Worm (Caenorhabditis elegans): Measurements from ENCODE around the gene F19H6.5.

Gene F19H6.5

DNA sequence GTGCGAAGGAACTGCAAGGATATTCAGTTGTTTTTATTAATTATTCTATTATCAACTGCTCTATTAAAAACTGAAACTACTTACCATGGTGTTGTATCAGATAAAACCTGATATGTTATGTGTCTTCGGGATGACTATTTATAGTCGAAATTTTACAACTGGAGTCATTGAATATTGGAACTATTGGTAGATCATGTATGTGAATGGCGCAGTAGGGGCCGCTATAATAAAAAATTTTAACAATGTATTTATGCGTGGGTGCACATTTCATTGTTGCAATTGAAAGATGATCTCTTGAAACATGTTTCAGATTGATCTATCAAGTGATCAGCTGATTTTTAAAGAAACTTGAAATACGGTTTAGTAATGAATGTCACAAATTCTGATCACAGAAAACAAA lies 5.7 kb downstream of the F19H6.5 start, which contains the start of gene nspc-14:
Gene nspc-14, minus strand, starts transcription at position 101 of the 400 bp plus-strand sequence.
- TF ChIP-seq aly-1 (tag; optimal IDR thresholded peaks at IDR 0.05) (no peak), tbx-37 (GFP tag; conservative IDR thresholded peaks at IDR 0.05) (no peak), hmbx-1 (tag; optimal IDR thresholded peaks at IDR 0.05) (no peak), F13C5.2 (tag; optimal IDR thresholded peaks at IDR 0.05) (no peak), tbx-11 (GFP tag; IDR thresholded peaks at IDR 0.05) (no peak), pes-1 (GFP tag; IDR thresholded peaks at IDR 0.05) (no peak), hnd-1 (tag; optimal IDR thresholded peaks at IDR 0.05) (no peak), B0310.2 (tag; optimal IDR thresholded peaks at IDR 0.05) (no peak), hmg-4 (GFP tag; optimal IDR thresholded peaks at IDR 0.05) (no peak), ceh-36 (tag; optimal IDR thresholded peaks at IDR 0.05) (no peak), scrt-1 (GFP tag; IDR thresholded peaks at IDR 0.05) (no peak), ets-7 (tag; optimal IDR thresholded peaks at IDR 0.05) (no peak), ceh-13 (GFP tag; optimal IDR thresholded peaks at IDR 0.05) (no peak), ama-1 (optimal IDR thresholded peaks at IDR 0.05) (no peak), tra-4 (tag; optimal IDR thresholded peaks at IDR 0.05) (no peak), sea-1 (GFP tag; conservative IDR thresholded peaks at IDR 0.05) (no peak), flt-1 (GFP tag; IDR thresholded peaks at IDR 0.05) (no peak)

- TF ChIP-seq hmbx-1 (tag; optimal IDR thresholded peaks at IDR 0.05) (no peak), ceh-36 (tag; optimal IDR thresholded peaks at IDR 0.05) (no peak), hmg-4 (GFP tag; optimal IDR thresholded peaks at IDR 0.05) (no peak), ceh-13 (GFP tag; optimal IDR thresholded peaks at IDR 0.05) (no peak)
Observed at ce11 chrX:12357127-12357526, 7.6 kb downstream of the F19H6.5 start, which contains the start of gene nspc-13. Gene nspc-13 (plus strand): TSS chrX:12357427.

- TF ChIP-seq ama-1 (optimal IDR thresholded peaks at IDR 0.05), result no peak
- TF ChIP-seq sea-1 (GFP tag; conservative IDR thresholded peaks at IDR 0.05), result no peak
- no peak for TF ChIP-seq ceh-13 (GFP tag; optimal IDR thresholded peaks at IDR 0.05)
- no peak for TF ChIP-seq hmbx-1 (tag; optimal IDR thresholded peaks at IDR 0.05)
- no peak for TF ChIP-seq hnd-1 (tag; optimal IDR thresholded peaks at IDR 0.05)
- no peak for TF ChIP-seq ets-7 (tag; optimal IDR thresholded peaks at IDR 0.05)
- no peak for TF ChIP-seq F13C5.2 (tag; optimal IDR thresholded peaks at IDR 0.05)
- no peak for TF ChIP-seq ceh-36 (tag; optimal IDR thresholded peaks at IDR 0.05)
- TF ChIP-seq tra-4 (tag; optimal IDR thresholded peaks at IDR 0.05), result no peak
- no peak for TF ChIP-seq hmg-4 (GFP tag; optimal IDR thresholded peaks at IDR 0.05)
- TF ChIP-seq flt-1 (GFP tag; IDR thresholded peaks at IDR 0.05), result no peak
- no peak for TF ChIP-seq B0310.2 (tag; optimal IDR thresholded peaks at IDR 0.05)
- no peak for TF ChIP-seq aly-1 (tag; optimal IDR thresholded peaks at IDR 0.05)
- TF ChIP-seq tbx-37 (GFP tag; conservative IDR thresholded peaks at IDR 0.05), result no peak
- TF ChIP-seq scrt-1 (GFP tag; IDR thresholded peaks at IDR 0.05), result no peak
Observed at ce11 chrX:12356581-12356980, 8.1 kb downstream of the F19H6.5 start, which contains the start of gene nspc-12. Gene nspc-12 (minus strand): TSS chrX:12356681.

- TF ChIP-seq tbx-37 (GFP tag; conservative IDR thresholded peaks at IDR 0.05) (no peak), ama-1 (optimal IDR thresholded peaks at IDR 0.05) (no peak), tra-4 (tag; optimal IDR thresholded peaks at IDR 0.05) (no peak), scrt-1 (GFP tag; IDR thresholded peaks at IDR 0.05) (no peak), flt-1 (GFP tag; IDR thresholded peaks at IDR 0.05) (no peak), ceh-36 (tag; optimal IDR thresholded peaks at IDR 0.05) (no peak), hmbx-1 (tag; optimal IDR thresholded peaks at IDR 0.05) (no peak), hmg-4 (GFP tag; optimal IDR thresholded peaks at IDR 0.05) (no peak), tbx-11 (GFP tag; IDR thresholded peaks at IDR 0.05) (no peak), ets-7 (tag; optimal IDR thresholded peaks at IDR 0.05) (no peak), B0310.2 (tag; optimal IDR thresholded peaks at IDR 0.05) (no peak), hnd-1 (tag; optimal IDR thresholded peaks at IDR 0.05) (no peak)
Observed at ce11 chrX:12352872-12353271, 11.8 kb downstream of the F19H6.5 start, which contains the start of gene F42F12.4. Gene F42F12.4 (minus strand): TSS chrX:12352947.

DNA sequence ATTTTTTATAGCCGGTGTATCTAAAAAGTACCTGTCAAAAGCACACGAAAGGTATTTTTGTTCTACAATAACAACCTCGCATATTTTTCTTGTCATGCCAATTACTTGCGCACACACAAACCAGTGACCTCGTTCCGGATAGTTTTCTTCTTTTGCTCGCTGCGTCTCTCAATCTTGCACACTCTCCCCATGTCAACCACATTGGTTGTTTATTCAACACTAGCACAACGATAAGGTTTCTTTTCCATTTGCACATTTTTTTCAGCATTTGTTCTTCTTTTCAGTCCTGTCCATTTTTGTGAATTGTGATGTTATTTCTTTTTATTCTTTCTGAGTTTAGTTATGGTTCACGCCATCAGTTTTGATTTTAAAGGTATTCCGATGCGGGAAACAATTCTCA lies 14.5 kb downstream of the F19H6.5 start, which contains the start of gene F42F12.3:
Gene F42F12.3, plus strand, starts transcription at position 372 of the 400 bp plus-strand sequence.
- TF ChIP-seq hnd-1 (tag; optimal IDR thresholded peaks at IDR 0.05), result no peak
- no peak for TF ChIP-seq B0310.2 (tag; optimal IDR thresholded peaks at IDR 0.05)
- no peak for TF ChIP-seq tbx-11 (GFP tag; IDR thresholded peaks at IDR 0.05)
- TF ChIP-seq pes-1 (GFP tag; IDR thresholded peaks at IDR 0.05), result no peak
- TF ChIP-seq tra-4 (tag; optimal IDR thresholded peaks at IDR 0.05), result no peak
- no peak for TF ChIP-seq ama-1 (optimal IDR thresholded peaks at IDR 0.05)
- TF ChIP-seq ets-7 (tag; optimal IDR thresholded peaks at IDR 0.05), result no peak
- TF ChIP-seq tbx-37 (GFP tag; conservative IDR thresholded peaks at IDR 0.05), result no peak
- no peak for TF ChIP-seq F13C5.2 (tag; optimal IDR thresholded peaks at IDR 0.05)
- no peak for TF ChIP-seq ceh-13 (GFP tag; optimal IDR thresholded peaks at IDR 0.05)
- TF ChIP-seq scrt-1 (GFP tag; IDR thresholded peaks at IDR 0.05), result no peak
- TF ChIP-seq aly-1 (tag; optimal IDR thresholded peaks at IDR 0.05), result no peak
- TF ChIP-seq sea-1 (GFP tag; conservative IDR thresholded peaks at IDR 0.05), result no peak
- TF ChIP-seq flt-1 (GFP tag; IDR thresholded peaks at IDR 0.05), result no peak

DNA sequence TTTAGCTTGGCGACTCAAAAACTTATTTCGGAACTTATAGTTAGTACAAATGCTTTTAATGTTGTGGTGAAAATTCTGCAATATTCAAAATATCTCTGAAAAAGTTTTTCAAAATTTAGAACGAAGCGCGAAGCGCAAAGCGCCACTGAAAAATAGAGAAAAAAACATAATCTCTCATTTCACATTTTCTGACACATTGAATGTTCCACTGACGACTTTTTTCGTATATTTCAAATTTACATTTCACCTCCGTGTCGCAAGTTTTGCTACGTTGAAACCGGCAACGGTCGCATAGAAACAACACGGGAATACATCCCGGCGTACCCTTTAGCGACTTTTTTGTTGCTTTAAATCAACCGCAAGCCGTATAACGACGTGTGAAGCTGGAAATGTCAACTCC lies 16.4 kb downstream of the F19H6.5 start, which contains the start of gene F42F12.14:
Gene F42F12.14, plus strand, starts transcription at position 301 of the 400 bp plus-strand sequence.
- TF ChIP-seq hmbx-1 (tag; optimal IDR thresholded peaks at IDR 0.05), result no peak
- no peak for TF ChIP-seq hmg-4 (GFP tag; optimal IDR thresholded peaks at IDR 0.05)
- no peak for TF ChIP-seq scrt-1 (GFP tag; IDR thresholded peaks at IDR 0.05)
- no peak for TF ChIP-seq hnd-1 (tag; optimal IDR thresholded peaks at IDR 0.05)
- no peak for TF ChIP-seq ceh-36 (tag; optimal IDR thresholded peaks at IDR 0.05)
- no peak for TF ChIP-seq aly-1 (tag; optimal IDR thresholded peaks at IDR 0.05)
- TF ChIP-seq tra-4 (tag; optimal IDR thresholded peaks at IDR 0.05), result no peak
- no peak for TF ChIP-seq tbx-37 (GFP tag; conservative IDR thresholded peaks at IDR 0.05)
- TF ChIP-seq pes-1 (GFP tag; IDR thresholded peaks at IDR 0.05), result no peak
- TF ChIP-seq ama-1 (optimal IDR thresholded peaks at IDR 0.05), result no peak

- TF ChIP-seq ceh-36 (tag; optimal IDR thresholded peaks at IDR 0.05) (peak; percentile 11), aly-1 (tag; optimal IDR thresholded peaks at IDR 0.05) (no peak), tbx-11 (GFP tag; IDR thresholded peaks at IDR 0.05) (peak; percentile 69)
Observed at ce11 chrX:12347822-12348221, 16.9 kb downstream of the F19H6.5 start.

ce11 chrX:12346729-12347128 lies 18.0 kb downstream of the F19H6.5 start, which contains the start of gene F42F12.11:
Gene F42F12.11 (plus strand): TSS chrX:12347029.
- TF ChIP-seq ama-1 (optimal IDR thresholded peaks at IDR 0.05), result no peak
- no peak for TF ChIP-seq scrt-1 (GFP tag; IDR thresholded peaks at IDR 0.05)
- TF ChIP-seq ceh-13 (GFP tag; optimal IDR thresholded peaks at IDR 0.05), result no peak
- no peak for TF ChIP-seq tbx-11 (GFP tag; IDR thresholded peaks at IDR 0.05)
- no peak for TF ChIP-seq B0310.2 (tag; optimal IDR thresholded peaks at IDR 0.05)
- TF ChIP-seq hmg-4 (GFP tag; optimal IDR thresholded peaks at IDR 0.05), result no peak
- TF ChIP-seq sea-1 (GFP tag; conservative IDR thresholded peaks at IDR 0.05), result no peak
- no peak for TF ChIP-seq F13C5.2 (tag; optimal IDR thresholded peaks at IDR 0.05)
- TF ChIP-seq aly-1 (tag; optimal IDR thresholded peaks at IDR 0.05), result no peak
- TF ChIP-seq tra-4 (tag; optimal IDR thresholded peaks at IDR 0.05), result no peak
- TF ChIP-seq hmbx-1 (tag; optimal IDR thresholded peaks at IDR 0.05), result no peak
- no peak for TF ChIP-seq ets-7 (tag; optimal IDR thresholded peaks at IDR 0.05)
- TF ChIP-seq flt-1 (GFP tag; IDR thresholded peaks at IDR 0.05), result no peak
- TF ChIP-seq tbx-37 (GFP tag; conservative IDR thresholded peaks at IDR 0.05), result no peak
- TF ChIP-seq pes-1 (GFP tag; IDR thresholded peaks at IDR 0.05), result no peak
- no peak for TF ChIP-seq hnd-1 (tag; optimal IDR thresholded peaks at IDR 0.05)
- no peak for TF ChIP-seq ceh-36 (tag; optimal IDR thresholded peaks at IDR 0.05)
